Worm (Caenorhabditis elegans) whole organism, mixed stage, embryonic: Measurements from ENCODE around the gene plg-1.

ENCODE experiments used
- blmp-1 ChIP-seq: fragments of 150-350 bp; optimal IDR thresholded peaks from 2 replicates; lab custom pipeline; 2014; ENCODE audit warnings: missing biosample characterization, missing genetic modification characterization
- cnd-1 ChIP-seq: fragments of 200-800 bp; sonication (Bioruptor generic); optimal IDR thresholded peaks from 2 replicates; lab custom pipeline; 2018; ENCODE audit warnings: mild to moderate bottlenecking, missing genetic modification characterization, missing compliant biosample characterization
- lin-13 ChIP-seq: fragments of 150-350 bp; optimal IDR thresholded peaks from 2 replicates; lab custom pipeline; 2014; ENCODE audit warnings: missing biosample characterization, missing genetic modification characterization
- nhr-237 ChIP-seq: fragments of 150-350 bp; optimal IDR thresholded peaks from 2 replicates; lab custom pipeline; 2014; ENCODE audit warnings: missing biosample characterization, missing genetic modification characterization
- nhr-76 ChIP-seq: sonication (generic microtip); optimal IDR thresholded peaks from 2 replicates; lab custom pipeline; 2017; ENCODE audit warnings: missing biosample characterization, missing genetic modification characterization

DNA sequence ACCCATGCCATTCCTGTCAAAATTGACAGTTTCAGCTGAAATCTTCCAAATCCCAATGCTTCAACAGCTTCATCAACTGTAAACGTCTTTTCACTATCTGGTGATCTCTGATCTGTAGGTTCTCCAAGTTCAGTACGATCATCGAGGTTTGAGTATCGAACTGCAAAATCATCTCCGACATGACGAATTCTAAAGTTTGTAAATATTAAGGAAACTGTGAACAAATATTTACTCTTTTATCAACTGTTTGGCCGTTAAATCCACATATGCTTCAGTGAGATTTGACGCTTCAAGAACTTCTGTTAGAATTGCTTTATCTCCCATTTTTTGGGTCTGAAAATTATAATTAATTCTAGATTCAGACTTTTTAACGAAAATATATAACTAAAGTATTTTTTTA, 33.1 kb downstream of the plg-1 start, which contains the start of gene svop-1:
- TF ChIP-seq nhr-76 (tag; lab: Kevin White, UChicago) (no peak), cnd-1 (tag; lab: Kevin White, UChicago) (no peak), blmp-1 (tag; lab: Kevin White, UChicago) (no peak), nhr-237 (tag; lab: Kevin White, UChicago) (no peak), lin-13 (tag; lab: Kevin White, UChicago) (no peak)
